Worm (Caenorhabditis elegans): ENCODE results near the gene paqr-2.

- no peak for TF ChIP-seq nfya-2 (GFP tag; IDR thresholded peaks at IDR 0.05)
- TF ChIP-seq K11D2.4 (GFP tag; IDR thresholded peaks at IDR 0.05) = no peak
- TF ChIP-seq Y79H2A.3 (GFP tag; conservative IDR thresholded peaks at IDR 0.05) = no peak
- no peak for TF ChIP-seq B0336.3 (GFP tag; IDR thresholded peaks at IDR 0.05)
- TF ChIP-seq Y56A3A.18 (GFP tag; IDR thresholded peaks at IDR 0.05) = no peak
- no peak for TF ChIP-seq lin-54 (GFP tag; optimal IDR thresholded peaks at IDR 0.05)
- no peak for TF ChIP-seq let-607 (tag; optimal IDR thresholded peaks at IDR 0.05)
- TF ChIP-seq lin-26 (GFP tag; IDR thresholded peaks at IDR 0.05) = no peak
- TF ChIP-seq rcor-1 (GFP tag; IDR thresholded peaks at IDR 0.05) = no peak
- TF ChIP-seq akir-1 (GFP tag; optimal IDR thresholded peaks at IDR 0.05) = no peak
Measured at ce11 chrIII:5379879-5380331, at the start of gene paqr-2.
